Worm (Caenorhabditis elegans) whole organism, L2 larva: ENCODE data around the gene Y54G2A.41.

Experiments
- C34F6.9 ChIP-seq: fragments of 150-350 bp; optimal IDR thresholded peaks from 2 replicates; lab custom pipeline; 2014; ENCODE audit warnings: missing biosample characterization, missing genetic modification characterization
- F13H6.1 ChIP-seq: sonication (generic microtip); optimal IDR thresholded peaks from 2 replicates; lab custom pipeline; 2016; ENCODE audit warnings: missing genetic modification characterization, missing compliant biosample characterization
- R02D3.7 ChIP-seq: fragments of 150-350 bp; optimal IDR thresholded peaks from 2 replicates; lab custom pipeline; 2014; ENCODE audit warnings: missing biosample characterization, missing genetic modification characterization
- Y55F3AM.14 ChIP-seq: fragments of 200-800 bp; sonication (Bioruptor generic); optimal IDR thresholded peaks from 2 replicates; lab custom pipeline; 2018; ENCODE audit warnings: mild to moderate bottlenecking, missing genetic modification characterization, missing compliant biosample characterization
- ZK546.5 ChIP-seq: sonication (generic microtip); optimal IDR thresholded peaks from 2 replicates; lab custom pipeline; 2017; ENCODE audit warnings: missing biosample characterization, missing genetic modification characterization
- ama-1 ChIP-seq: fragments of 150-350 bp; optimal IDR thresholded peaks from 2 replicates; lab custom pipeline; 2018; ENCODE audit warnings: inconsistent platforms
- blmp-1 ChIP-seq: sonication (generic microtip); optimal IDR thresholded peaks from 2 replicates; lab custom pipeline; 2017; ENCODE audit warnings: missing genetic modification characterization, mild to moderate bottlenecking, missing compliant biosample characterization, antibody characterized with exemption, moderate library complexity; ENCODE audit not compliant: insufficient read depth
- ceh-16 ChIP-seq: fragments of 150-350 bp; optimal IDR thresholded peaks from 2 replicates; lab custom pipeline; 2014; ENCODE audit warnings: missing biosample characterization, missing genetic modification characterization
- ceh-82 ChIP-seq: fragments of 150-350 bp; optimal IDR thresholded peaks from 2 replicates; lab custom pipeline; 2014; ENCODE audit warnings: missing biosample characterization, missing genetic modification characterization
- crh-2 ChIP-seq: sonication (generic microtip); optimal IDR thresholded peaks from 2 replicates; lab custom pipeline; 2017; ENCODE audit warnings: missing biosample characterization, missing genetic modification characterization
- dmd-4 ChIP-seq: sonication (generic microtip); optimal IDR thresholded peaks from 2 replicates; lab custom pipeline; 2017; ENCODE audit warnings: missing biosample characterization, missing genetic modification characterization
- elt-3 ChIP-seq: sonication (generic microtip); optimal IDR thresholded peaks from 2 replicates; lab custom pipeline; 2017; ENCODE audit warnings: missing biosample characterization, missing genetic modification characterization
- fos-1 ChIP-seq: fragments of 150-350 bp; optimal IDR thresholded peaks from 2 replicates; lab custom pipeline; 2014; ENCODE audit warnings: missing biosample characterization, missing genetic modification characterization
- gmeb-1 ChIP-seq: fragments of 150-350 bp; optimal IDR thresholded peaks from 2 replicates; lab custom pipeline; 2014; ENCODE audit warnings: missing biosample characterization, missing genetic modification characterization
- lin-11 ChIP-seq: fragments of 150-350 bp; sonication (generic microtip); optimal IDR thresholded peaks from 2 replicates; lab custom pipeline; 2014; ENCODE audit warnings: missing biosample characterization, missing genetic modification characterization, inconsistent platforms, mixed read lengths
- lin-13 ChIP-seq: fragments of 150-350 bp; optimal IDR thresholded peaks from 2 replicates; lab custom pipeline; 2014; ENCODE audit warnings: missing biosample characterization, missing genetic modification reagents, missing genetic modification characterization
- lin-39 ChIP-seq: fragments of 150-350 bp; optimal IDR thresholded peaks from 2 replicates; lab custom pipeline; 2014; ENCODE audit warnings: missing biosample characterization, missing genetic modification reagents, missing genetic modification characterization
- lsy-2 ChIP-seq, 2 experiments: fragments of 150-350 bp in 1 of 2; sonication (generic microtip) in 1 of 2; optimal IDR thresholded peaks; 2 replicates each; lab custom pipeline; 2014 to 2017; ENCODE audit warnings: missing biosample characterization in 2 of 2, missing genetic modification characterization in 2 of 2
- mab-5 ChIP-seq: fragments of 150-350 bp; optimal IDR thresholded peaks from 2 replicates; lab custom pipeline; 2014; ENCODE audit warnings: missing biosample characterization, missing genetic modification characterization
- mdl-1 ChIP-seq, 2 experiments: fragments of 150-350 bp in 1 of 2; sonication (generic microtip) in 1 of 2; optimal IDR thresholded peaks; 2 replicates each; lab custom pipeline; 2017; ENCODE audit warnings: missing biosample characterization in 2 of 2, missing genetic modification characterization in 2 of 2
- nhr-10 ChIP-seq: sonication (generic microtip); optimal IDR thresholded peaks from 2 replicates; lab custom pipeline; 2017; ENCODE audit warnings: missing biosample characterization, missing genetic modification characterization
- nhr-11 ChIP-seq: fragments of 150-350 bp; optimal IDR thresholded peaks from 2 replicates; lab custom pipeline; 2014; ENCODE audit warnings: missing biosample characterization, missing genetic modification characterization
- nhr-12 ChIP-seq: fragments of 150-350 bp; optimal IDR thresholded peaks from 2 replicates; lab custom pipeline; 2014; ENCODE audit warnings: missing biosample characterization, missing genetic modification characterization
- nhr-21 ChIP-seq: fragments of 150-350 bp; optimal IDR thresholded peaks from 2 replicates; lab custom pipeline; 2014; ENCODE audit warnings: missing biosample characterization, missing genetic modification characterization
- nhr-23 ChIP-seq: fragments of 150-350 bp; optimal IDR thresholded peaks from 2 replicates; lab custom pipeline; 2014; ENCODE audit warnings: missing biosample characterization, missing genetic modification reagents, missing genetic modification characterization
- nhr-25 ChIP-seq: fragments of 150-350 bp; sonication (generic microtip); optimal IDR thresholded peaks from 3 replicates; lab custom pipeline; 2014; ENCODE audit warnings: missing biosample characterization, missing genetic modification characterization
- nhr-6 ChIP-seq: fragments of 150-350 bp; optimal IDR thresholded peaks from 2 replicates; lab custom pipeline; 2014; ENCODE audit warnings: missing biosample characterization, missing genetic modification characterization
- nhr-77 ChIP-seq: fragments of 150-350 bp; optimal IDR thresholded peaks from 2 replicates; lab custom pipeline; 2014; ENCODE audit warnings: missing biosample characterization, missing genetic modification characterization
- peb-1 ChIP-seq: fragments of 150-350 bp; optimal IDR thresholded peaks from 2 replicates; lab custom pipeline; 2014; ENCODE audit warnings: missing biosample characterization, missing genetic modification characterization
- sem-4 ChIP-seq: fragments of 150-350 bp; optimal IDR thresholded peaks from 2 replicates; lab custom pipeline; 2014; ENCODE audit warnings: missing biosample characterization, missing genetic modification reagents, missing genetic modification characterization
- sma-3 ChIP-seq: sonication (generic microtip); optimal IDR thresholded peaks from 2 replicates; lab custom pipeline; 2016; ENCODE audit warnings: missing genetic modification reagents, missing genetic modification characterization, missing compliant biosample characterization
- sma-9 ChIP-seq, 2 experiments: fragments of 150-350 bp in 1 of 2; sonication (generic microtip) in 1 of 2; optimal IDR thresholded peaks; 2 replicates each; lab custom pipeline; 2014 to 2016; ENCODE audit warnings: missing genetic modification characterization in 2 of 2, mild to moderate bottlenecking in 1 of 2, missing biosample characterization in 1 of 2, missing compliant biosample characterization in 1 of 2, missing genetic modification reagents in 1 of 2, moderate library complexity in 1 of 2
- snpc-4 ChIP-seq: fragments of 150-350 bp; optimal IDR thresholded peaks from 2 replicates; lab custom pipeline; 2014; ENCODE audit warnings: missing biosample characterization, missing genetic modification characterization
- unc-39 ChIP-seq: fragments of 150-350 bp; optimal IDR thresholded peaks from 2 replicates; lab custom pipeline; 2014; ENCODE audit warnings: missing biosample characterization, missing genetic modification characterization
- unc-55 ChIP-seq: fragments of 150-350 bp; sonication (generic microtip); optimal IDR thresholded peaks from 3 replicates; lab custom pipeline; 2014; ENCODE audit warnings: missing biosample characterization, missing genetic modification reagents, missing genetic modification characterization
- unc-62 ChIP-seq: fragments of 150-350 bp; optimal IDR thresholded peaks from 2 replicates; lab custom pipeline; 2014; ENCODE audit warnings: missing biosample characterization, missing genetic modification reagents, missing genetic modification characterization
- zag-1 ChIP-seq: fragments of 150-350 bp; optimal IDR thresholded peaks from 2 replicates; lab custom pipeline; 2014; ENCODE audit warnings: missing biosample characterization, missing genetic modification characterization
- ztf-1 ChIP-seq: fragments of 200-800 bp; sonication (Bioruptor generic); conservative IDR thresholded peaks from 2 replicates; pipeline ENCODE4 v1.3.6; 2022; ENCODE audit warnings: missing genetic modification characterization, missing compliant biosample characterization
- ztf-11 ChIP-seq: sonication (generic microtip); optimal IDR thresholded peaks from 2 replicates; lab custom pipeline; 2017; ENCODE audit warnings: missing biosample characterization, missing genetic modification characterization
- ztf-4 ChIP-seq: fragments of 150-350 bp; optimal IDR thresholded peaks from 2 replicates; lab custom pipeline; 2014; ENCODE audit warnings: missing biosample characterization, missing genetic modification characterization

The Y54G2A.41 gene

ce11 chrIV:2708329-2708965, 43.2 kb upstream of the Y54G2A.41 start (continued):
- peak; percentile 89 for TF ChIP-seq unc-55 (GFP tag; lab: Kevin White, UChicago)
- TF ChIP-seq Y55F3AM.14 (GFP tag; lab: Kevin White, UChicago) = peak; percentile 70
- peak; percentile 28 for TF ChIP-seq nhr-6 (tag; lab: Kevin White, UChicago)
- peak; percentile 77 for TF ChIP-seq sma-3
- peak; percentile 85 for TF ChIP-seq lin-13 (GFP tag; lab: Kevin White, UChicago)
- TF ChIP-seq C34F6.9 (tag; lab: Kevin White, UChicago) = peak; percentile 92
- peak; percentile 78 for TF ChIP-seq mab-5
- TF ChIP-seq dmd-4 (tag; lab: Kevin White, UChicago) = no peak
- peak; percentile 26 for TF ChIP-seq sem-4 (tag; lab: Kevin White, UChicago)
- peak; percentile 17 for TF ChIP-seq zag-1 (tag; lab: Kevin White, UChicago)
- peak; percentile 12 for TF ChIP-seq snpc-4
- TF ChIP-seq nhr-21 (tag; lab: Kevin White, UChicago) = peak; percentile 85
- no peak for TF ChIP-seq nhr-23 (tag; lab: Kevin White, UChicago)
- no peak for TF ChIP-seq peb-1 (tag; lab: Kevin White, UChicago)
- TF ChIP-seq lin-11 (tag; lab: Kevin White, UChicago) = peak; percentile 76
- TF ChIP-seq lsy-2 (tag; optimal IDR thresholded peaks at IDR 0.05; lab: Kevin White, UChicago) = peak; percentile 46 to 88
- TF ChIP-seq fos-1 (tag; lab: Kevin White, UChicago) = peak; percentile 63
- peak; percentile 64 for TF ChIP-seq gmeb-1
- TF ChIP-seq sma-9 (GFP tag; optimal IDR thresholded peaks at IDR 0.05; lab: Kevin White, UChicago) = peak; percentile 89
- no peak for TF ChIP-seq sma-9 (tag; optimal IDR thresholded peaks at IDR 0.05; lab: Kevin White, UChicago)
- TF ChIP-seq crh-2 = peak; percentile 87
- TF ChIP-seq elt-3 (tag; lab: Kevin White, UChicago) = no peak
- TF ChIP-seq nhr-12 = no peak
- TF ChIP-seq R02D3.7 = no peak
- peak; percentile 87 for TF ChIP-seq F13H6.1
- no peak for TF ChIP-seq nhr-77 (tag; lab: Kevin White, UChicago)

ce11 chrIV:2709590-2710201, 42.0 kb upstream of the Y54G2A.41 start:
- TF ChIP-seq unc-55 (GFP tag; lab: Kevin White, UChicago) (peak; percentile 25), ztf-4 (peak; percentile 46), lsy-2 (tag; optimal IDR thresholded peaks at IDR 0.05; lab: Kevin White, UChicago) (peak in 1 of 2 experiments; percentile 20), blmp-1 (tag; lab: Kevin White, UChicago) (no peak), gmeb-1 (peak; percentile 12), Y55F3AM.14 (GFP tag; lab: Kevin White, UChicago) (no peak)

- TF ChIP-seq nhr-23 (tag; lab: Kevin White, UChicago) = no peak
- no peak for TF ChIP-seq ztf-4
- no peak for TF ChIP-seq fos-1 (tag; lab: Kevin White, UChicago)
- TF ChIP-seq unc-39 (tag; lab: Kevin White, UChicago) = no peak
- peak; percentile 40 for TF ChIP-seq ama-1 (lab: Kevin White, UChicago)
- no peak for TF ChIP-seq nhr-10
Measured at ce11 chrIV:2710203-2710935, 41.3 kb upstream of the Y54G2A.41 start, which contains the start of gene Y94H6A.10. Gene Y94H6A.10 (minus strand): TSS chrIV:2710666.

ce11 chrIV:2711122-2711669, 40.5 kb upstream of the Y54G2A.41 start:
- TF ChIP-seq ceh-16 (tag; lab: Kevin White, UChicago) (no peak), unc-62 (no peak), unc-39 (tag; lab: Kevin White, UChicago) (no peak), ZK546.5 (tag; lab: Kevin White, UChicago) (no peak), peb-1 (tag; lab: Kevin White, UChicago) (no peak), R02D3.7 (no peak), sma-9 (GFP tag; optimal IDR thresholded peaks at IDR 0.05; lab: Kevin White, UChicago) (no peak), sma-9 (tag; optimal IDR thresholded peaks at IDR 0.05; lab: Kevin White, UChicago) (no peak), F13H6.1 (no peak), mab-5 (no peak), nhr-23 (tag; lab: Kevin White, UChicago) (no peak), zag-1 (tag; lab: Kevin White, UChicago) (no peak), ztf-11 (tag; lab: Kevin White, UChicago) (no peak), nhr-12 (no peak), lin-11 (tag; lab: Kevin White, UChicago) (no peak), ztf-1 (GFP tag; lab: Robert Waterston, UW) (no peak), crh-2 (peak; percentile 63), gmeb-1 (no peak), ceh-82 (no peak), mdl-1 (tag; optimal IDR thresholded peaks at IDR 0.05; lab: Kevin White, UChicago) (no peak), nhr-25 (tag; lab: Kevin White, UChicago) (no peak), nhr-10 (no peak), nhr-11 (no peak), lsy-2 (tag; optimal IDR thresholded peaks at IDR 0.05; lab: Kevin White, UChicago) (peak in 1 of 2 experiments; percentile 15), ama-1 (lab: Kevin White, UChicago) (peak; percentile 65), dmd-4 (tag; lab: Kevin White, UChicago) (no peak), Y55F3AM.14 (GFP tag; lab: Kevin White, UChicago) (no peak), fos-1 (tag; lab: Kevin White, UChicago) (peak; percentile 19), lin-39 (tag; lab: Kevin White, UChicago) (no peak), unc-55 (GFP tag; lab: Kevin White, UChicago) (peak; percentile 47)
